Fruit fly (Drosophila melanogaster) whole organism, embryonic: Measurements from ENCODE around the gene Spx.

Experiments used
- Ada2b ChIP-seq: fragments of 200-800 bp; sonication (Bioruptor generic); IDR thresholded peaks from 2 replicates; pipeline ENCODE4 v1.3.6; 2022; ENCODE audit warnings: missing biosample characterization, missing genetic modification characterization
- CG10147 ChIP-seq: fragments of 200-800 bp; sonication (Bioruptor generic); optimal IDR thresholded peaks from 2 replicates; lab custom pipeline; 2019; ENCODE audit warnings: missing biosample characterization, mild to moderate bottlenecking, missing genetic modification characterization, moderate library complexity
- CG10431 ChIP-seq: fragments of 200-800 bp; sonication (Bioruptor generic); optimal IDR thresholded peaks from 3 replicates; lab custom pipeline; 2018; ENCODE audit warnings: missing biosample characterization, mild to moderate bottlenecking, missing genetic modification characterization
- CG10543 ChIP-seq: fragments of 200-800 bp; sonication (Bioruptor generic); optimal IDR thresholded peaks from 3 replicates; lab custom pipeline; 2017; ENCODE audit warnings: missing biosample characterization, mild to moderate bottlenecking, missing genetic modification characterization, moderate library complexity
- CG10654 ChIP-seq: fragments of 200-800 bp; sonication (Bioruptor generic); optimal IDR thresholded peaks from 2 replicates; lab custom pipeline; 2016; ENCODE audit warnings: missing biosample characterization, missing genetic modification characterization
- CG10979 ChIP-seq: fragments of 200-800 bp; sonication (Bioruptor generic); optimal IDR thresholded peaks from 2 replicates; lab custom pipeline; 2018; ENCODE audit warnings: missing biosample characterization, mild to moderate bottlenecking, missing genetic modification characterization, moderate library complexity
- CG12104 ChIP-seq: fragments of 200-800 bp; sonication (Bioruptor generic); optimal IDR thresholded peaks from 3 replicates; lab custom pipeline; 2016; ENCODE audit warnings: missing biosample characterization, missing genetic modification characterization
- CG13624 ChIP-seq: fragments of 200-800 bp; sonication (Bioruptor generic); optimal IDR thresholded peaks from 2 replicates; lab custom pipeline; 2016; ENCODE audit warnings: missing biosample characterization, missing genetic modification characterization
- CG14667 ChIP-seq: fragments of 200-800 bp; sonication (Bioruptor generic); IDR thresholded peaks from 2 replicates; pipeline ENCODE4 v1.3.6; 2022; ENCODE audit warnings: missing biosample characterization, missing genetic modification characterization
- CG14965 ChIP-seq: fragments of 200-800 bp; sonication (Bioruptor generic); optimal IDR thresholded peaks from 2 replicates; lab custom pipeline; 2016; ENCODE audit warnings: missing biosample characterization, missing genetic modification characterization, borderline replicate concordance
- CG15514 ChIP-seq: fragments of 200-800 bp; sonication (Bioruptor generic); optimal IDR thresholded peaks from 3 replicates; lab custom pipeline; 2017; ENCODE audit warnings: missing biosample characterization, missing genetic modification characterization, mild to moderate bottlenecking, moderate library complexity, missing genetic modification reagents
- CG1602 ChIP-seq: fragments of 200-800 bp; sonication (Bioruptor generic); optimal IDR thresholded peaks from 3 replicates; lab custom pipeline; 2016; ENCODE audit warnings: missing biosample characterization, missing genetic modification characterization
- CG17328 ChIP-seq: fragments of 200-800 bp; sonication (Bioruptor generic); IDR thresholded peaks from 2 replicates; pipeline ENCODE4 v1.3.6; 2022; ENCODE audit warnings: missing biosample characterization, missing genetic modification characterization
- CG17802 ChIP-seq: fragments of 200-800 bp; sonication (Bioruptor generic); optimal IDR thresholded peaks from 2 replicates; lab custom pipeline; 2018; ENCODE audit warnings: missing biosample characterization, mild to moderate bottlenecking, missing genetic modification characterization, moderate library complexity
- CG18476 ChIP-seq: fragments of 200-800 bp; sonication (Bioruptor generic); optimal IDR thresholded peaks from 2 replicates; lab custom pipeline; 2016; ENCODE audit warnings: missing biosample characterization, mild to moderate bottlenecking, missing genetic modification characterization
- CG18764 ChIP-seq: fragments of 200-800 bp; sonication (Bioruptor generic); optimal IDR thresholded peaks from 3 replicates; lab custom pipeline; 2016; ENCODE audit warnings: missing biosample characterization, missing genetic modification characterization
- CG30403 ChIP-seq: fragments of 200-800 bp; sonication (Bioruptor generic); optimal IDR thresholded peaks from 3 replicates; lab custom pipeline; 2016; ENCODE audit warnings: missing biosample characterization, missing genetic modification characterization
- CG42726 ChIP-seq: fragments of 200-800 bp; sonication (Bioruptor generic); IDR thresholded peaks from 2 replicates; pipeline ENCODE4 v1.3.6; 2022; ENCODE audit warnings: missing biosample characterization, missing genetic modification characterization; ENCODE audit not compliant: partially characterized antibody
- CG6654 ChIP-seq: fragments of 200-800 bp; sonication (Bioruptor generic); optimal IDR thresholded peaks from 2 replicates; lab custom pipeline; 2017; ENCODE audit warnings: missing biosample characterization, mild to moderate bottlenecking, missing genetic modification characterization
- CG6765 ChIP-seq: fragments of 200-800 bp; sonication (Bioruptor generic); optimal IDR thresholded peaks from 3 replicates; lab custom pipeline; 2017; ENCODE audit warnings: missing biosample characterization, mild to moderate bottlenecking, missing genetic modification characterization
- CG7556 ChIP-seq: fragments of 200-800 bp; sonication (Bioruptor generic); optimal IDR thresholded peaks from 2 replicates; lab custom pipeline; 2017; ENCODE audit warnings: missing biosample characterization, mild to moderate bottlenecking, missing genetic modification characterization
- CG9932 ChIP-seq: fragments of 200-800 bp; sonication (Bioruptor generic); IDR thresholded peaks from 2 replicates; pipeline ENCODE4 v1.3.6; 2022; ENCODE audit warnings: missing biosample characterization, missing genetic modification characterization
- Camta ChIP-seq: fragments of 200-800 bp; sonication (Bioruptor generic); optimal IDR thresholded peaks from 2 replicates; lab custom pipeline; 2016; ENCODE audit warnings: missing biosample characterization, missing genetic modification characterization
- Dfd ChIP-seq, 2 experiments: fragments of >200 bp; optimal IDR thresholded peaks; 2 replicates each; lab custom pipeline; 2017; ENCODE audit warnings: missing biosample characterization in 2 of 2, missing genetic modification characterization in 2 of 2
- Dip2 ChIP-seq: fragments of 200-800 bp; sonication (Bioruptor generic); IDR thresholded peaks from 2 replicates; pipeline ENCODE4 v1.3.6; 2022; ENCODE audit warnings: missing biosample characterization, missing genetic modification characterization
- Doc2 ChIP-seq: fragments of 200-800 bp; sonication (Bioruptor generic); IDR thresholded peaks from 2 replicates; pipeline ENCODE4 v1.3.6; 2022; ENCODE audit warnings: missing biosample characterization, missing genetic modification characterization
- E2f2 ChIP-seq: fragments of 200-800 bp; sonication (Bioruptor generic); IDR thresholded peaks from 2 replicates; pipeline ENCODE4 v1.3.6; 2022; ENCODE audit warnings: missing biosample characterization, missing genetic modification characterization
- HLH4C ChIP-seq: fragments of 200-800 bp; sonication (Bioruptor generic); IDR thresholded peaks from 3 replicates; pipeline ENCODE4 v1.3.6; 2022; ENCODE audit warnings: missing biosample characterization, missing genetic modification characterization; ENCODE audit not compliant: partially characterized antibody
- Hr51 ChIP-seq, 2 experiments: fragments of 200-800 bp; sonication (Bioruptor generic); optimal IDR thresholded peaks; 2 replicates in 1 of 2; 3 replicates in 1 of 2; lab custom pipeline; 2016 to 2018; ENCODE audit warnings: missing biosample characterization in 2 of 2, missing genetic modification characterization in 2 of 2, mild to moderate bottlenecking in 1 of 2, moderate library complexity in 1 of 2
- Hsf ChIP-seq: fragments of 200-800 bp; sonication (Bioruptor generic); optimal IDR thresholded peaks from 3 replicates; lab custom pipeline; 2016; ENCODE audit warnings: missing biosample characterization, missing genetic modification characterization
- Six4 ChIP-seq: fragments of 200-800 bp; sonication (Bioruptor generic); optimal IDR thresholded peaks from 2 replicates; lab custom pipeline; 2016; ENCODE audit warnings: missing biosample characterization, missing genetic modification characterization
- ase ChIP-seq: fragments of 200-800 bp; sonication (Bioruptor generic); IDR thresholded peaks from 3 replicates; pipeline ENCODE4 v1.3.6; 2022; ENCODE audit warnings: missing biosample characterization, missing genetic modification characterization
- bbx ChIP-seq: fragments of 200-800 bp; sonication (Bioruptor generic); IDR thresholded peaks from 2 replicates; pipeline ENCODE4 v1.3.6; 2022; ENCODE audit warnings: missing biosample characterization, missing genetic modification characterization; ENCODE audit not compliant: partially characterized antibody
- btn ChIP-seq: fragments of 200-800 bp; sonication (Bioruptor generic); optimal IDR thresholded peaks from 2 replicates; lab custom pipeline; 2016; ENCODE audit warnings: missing biosample characterization, missing genetic modification characterization
- dati ChIP-seq: fragments of 200-800 bp; sonication (Bioruptor generic); IDR thresholded peaks from 2 replicates; pipeline ENCODE4 v1.3.6; 2022; ENCODE audit warnings: missing biosample characterization, missing genetic modification characterization
- dmrt11E ChIP-seq: fragments of 200-800 bp; sonication (Bioruptor generic); optimal IDR thresholded peaks from 3 replicates; lab custom pipeline; 2018; ENCODE audit warnings: missing biosample characterization, mild to moderate bottlenecking, missing genetic modification characterization, moderate library complexity
- dmrt99B ChIP-seq: fragments of 200-800 bp; sonication (Bioruptor generic); optimal IDR thresholded peaks from 2 replicates; lab custom pipeline; 2018; ENCODE audit warnings: missing biosample characterization, mild to moderate bottlenecking, missing genetic modification characterization, moderate library complexity
- fd96Cb ChIP-seq: fragments of 200-800 bp; sonication (Bioruptor generic); optimal IDR thresholded peaks from 2 replicates; lab custom pipeline; 2018; ENCODE audit warnings: missing biosample characterization, mild to moderate bottlenecking, missing genetic modification characterization, moderate library complexity
- inv ChIP-seq: fragments of 200-800 bp; sonication (Bioruptor generic); IDR thresholded peaks from 2 replicates; pipeline ENCODE4 v1.3.6; 2022; ENCODE audit warnings: missing biosample characterization, missing genetic modification characterization; ENCODE audit not compliant: partially characterized antibody
- klu ChIP-seq: fragments of 200-800 bp; sonication (Bioruptor generic); IDR thresholded peaks from 2 replicates; pipeline ENCODE4 v1.3.6; 2022; ENCODE audit warnings: missing biosample characterization, missing genetic modification characterization
- lab ChIP-seq: fragments of 200-800 bp; sonication (Bioruptor generic); optimal IDR thresholded peaks from 3 replicates; lab custom pipeline; 2017; ENCODE audit warnings: missing biosample characterization, missing genetic modification characterization, mild to moderate bottlenecking, moderate library complexity, missing genetic modification reagents
- lmd ChIP-seq: fragments of 200-800 bp; sonication (Bioruptor generic); IDR thresholded peaks from 2 replicates; pipeline ENCODE4 v1.3.6; 2022; ENCODE audit warnings: missing biosample characterization, missing genetic modification characterization
- pnt ChIP-seq: fragments of 200-800 bp; sonication (Bioruptor generic); optimal IDR thresholded peaks from 3 replicates; lab custom pipeline; 2016; ENCODE audit warnings: missing biosample characterization, missing genetic modification characterization
- psq ChIP-seq: fragments of 200-800 bp; sonication (Bioruptor generic); optimal IDR thresholded peaks from 2 replicates; lab custom pipeline; 2017; ENCODE audit warnings: missing biosample characterization, missing genetic modification characterization
- pzg ChIP-seq: fragments of 200-800 bp; sonication (Bioruptor generic); optimal IDR thresholded peaks from 3 replicates; lab custom pipeline; 2018; ENCODE audit warnings: missing biosample characterization, mild to moderate bottlenecking, missing genetic modification characterization, moderate library complexity
- ranshi ChIP-seq: fragments of 200-800 bp; sonication (Bioruptor generic); IDR thresholded peaks from 2 replicates; pipeline ENCODE4 v1.3.6; 2022; ENCODE audit warnings: missing biosample characterization, missing genetic modification characterization
- scrt ChIP-seq: fragments of 200-800 bp; sonication (Bioruptor generic); optimal IDR thresholded peaks from 2 replicates; lab custom pipeline; 2018; ENCODE audit warnings: missing biosample characterization, mild to moderate bottlenecking, missing genetic modification characterization, moderate library complexity
- sens-2 ChIP-seq: fragments of 200-800 bp; sonication (Bioruptor generic); IDR thresholded peaks from 2 replicates; pipeline ENCODE4 v1.3.6; 2022; ENCODE audit warnings: missing biosample characterization, missing genetic modification characterization
- wdn ChIP-seq: fragments of 200-800 bp; sonication (Bioruptor generic); IDR thresholded peaks from 2 replicates; pipeline ENCODE4 v1.3.6; 2022; ENCODE audit warnings: missing biosample characterization, missing genetic modification characterization
- zf30C ChIP-seq: fragments of 200-800 bp; sonication (Bioruptor generic); optimal IDR thresholded peaks from 3 replicates; lab custom pipeline; 2018; ENCODE audit warnings: missing biosample characterization, mild to moderate bottlenecking, missing genetic modification characterization

The Spx gene

dm6 chrX:6267187-6267711 lies 11.6 kb downstream of the Spx start, which contains the start of gene schlank (continued):
- TF ChIP-seq psq (GFP tag; lab: Kevin White, UChicago), result no peak
- peak; percentile 62 for TF ChIP-seq CG30403
- peak; percentile 31 for TF ChIP-seq CG18476 (GFP tag; lab: Kevin White, UChicago)
- TF ChIP-seq ranshi, result peak; percentile 57; the same call in 1 of the 2 replicates
- TF ChIP-seq fd96Cb (tag; lab: Kevin White, UChicago), result peak; percentile 45
- TF ChIP-seq CG10654 (GFP tag; lab: Kevin White, UChicago), result peak; percentile 40
- TF ChIP-seq sens-2 (GFP tag; lab: Robert Waterston, UW), result no peak
- peak; percentile 39; the same call in 1 of the 2 replicates for TF ChIP-seq E2f2 (GFP tag; lab: Robert Waterston, UW)
- no peak for TF ChIP-seq dati (GFP tag; lab: Robert Waterston, UW)
- TF ChIP-seq btn, result no peak
- TF ChIP-seq CG42726 (GFP tag; lab: Robert Waterston, UW), result no peak
- TF ChIP-seq inv (GFP tag; lab: Robert Waterston, UW), result no peak
- TF ChIP-seq CG10543 (GFP tag; lab: Kevin White, UChicago), result peak; percentile 49
- peak; percentile 62 for TF ChIP-seq Hsf (GFP tag; lab: Kevin White, UChicago)
- peak; percentile 21 for TF ChIP-seq dmrt11E (tag; lab: Kevin White, UChicago)
- TF ChIP-seq CG10147 (GFP tag; lab: Kevin White, UChicago), result no peak
- TF ChIP-seq CG7556 (GFP tag; lab: Kevin White, UChicago), result peak; percentile 16
- peak; percentile 30; the same call in 1 of the 3 replicates for TF ChIP-seq ase (GFP tag; lab: Robert Waterston, UW)
- TF ChIP-seq bbx (GFP tag; lab: Robert Waterston, UW), result no peak
- no peak for TF ChIP-seq CG6654
- TF ChIP-seq Six4 (GFP tag; lab: Kevin White, UChicago), result peak; percentile 8
- TF ChIP-seq CG18764 (GFP tag; lab: Kevin White, UChicago), result peak; percentile 43
- TF ChIP-seq CG13624, result peak; percentile 54
- TF ChIP-seq Dip2, result no peak
- TF ChIP-seq CG12104 (GFP tag; lab: Kevin White, UChicago), result peak; percentile 27
- peak in 1 of 2 experiments; percentile 1 for TF ChIP-seq Hr51 (GFP tag; optimal IDR thresholded peaks at IDR 0.05; lab: Kevin White, UChicago)
- TF ChIP-seq klu (GFP tag; lab: Robert Waterston, UW), result peak; percentile 22; the same call in 1 of the 2 replicates
- TF ChIP-seq lmd (GFP tag; lab: Robert Waterston, UW), result peak; percentile 67
- peak; percentile 60 for TF ChIP-seq CG1602 (GFP tag; lab: Kevin White, UChicago)
- peak; percentile 56 for TF ChIP-seq Ada2b (GFP tag; lab: Robert Waterston, UW)
- no peak for TF ChIP-seq Doc2 (GFP tag; lab: Robert Waterston, UW)
- no peak for TF ChIP-seq dmrt99B (tag; lab: Kevin White, UChicago)
- TF ChIP-seq zf30C (GFP tag; lab: Kevin White, UChicago), result no peak
- peak; percentile 76 for TF ChIP-seq pzg (GFP tag; lab: Kevin White, UChicago)
- TF ChIP-seq CG9932 (GFP tag; lab: Robert Waterston, UW), result peak; percentile 70
- peak; percentile 12 for TF ChIP-seq CG15514
- TF ChIP-seq CG17802 (tag; lab: Kevin White, UChicago), result no peak
- TF ChIP-seq HLH4C (GFP tag; lab: Robert Waterston, UW), result no peak
- no peak for TF ChIP-seq lab (GFP tag; lab: Kevin White, UChicago)
- no peak for TF ChIP-seq Camta (GFP tag; lab: Kevin White, UChicago)
- TF ChIP-seq pnt (GFP tag; lab: Kevin White, UChicago), result peak; percentile 60
- TF ChIP-seq wdn, result peak; percentile 56
- peak; percentile 26 for TF ChIP-seq CG10979 (tag; lab: Kevin White, UChicago)
- TF ChIP-seq CG14667, result peak; percentile 39
- no peak for TF ChIP-seq scrt (GFP tag; lab: Kevin White, UChicago)
- no peak for TF ChIP-seq CG14965 (GFP tag; lab: Kevin White, UChicago)
- no peak for TF ChIP-seq Dfd (GFP tag; optimal IDR thresholded peaks at IDR 0.05; lab: Kevin White, UChicago)
- TF ChIP-seq CG17328 (GFP tag; lab: Robert Waterston, UW), result peak; percentile 18; the same call in 1 of the 2 replicates
- TF ChIP-seq CG6765, result peak; percentile 20
- no peak for TF ChIP-seq CG10431 (GFP tag; lab: Kevin White, UChicago)
